Fruit fly (Drosophila melanogaster) whole organism, embryonic: ENCODE results near the gene yellow-e2.

Experiments used
- Atf-2 ChIP-seq: fragments of 200-800 bp; sonication (Bioruptor generic); optimal IDR thresholded peaks from 2 replicates; lab custom pipeline; 2016; ENCODE audit warnings: missing biosample characterization, missing genetic modification characterization
- CG10267 ChIP-seq: fragments of 200-800 bp; sonication (Bioruptor generic); optimal IDR thresholded peaks from 2 replicates; lab custom pipeline; 2018; ENCODE audit warnings: missing biosample characterization, mild to moderate bottlenecking, missing genetic modification characterization, moderate library complexity
- CG10366 ChIP-seq: fragments of 200-800 bp; sonication (Bioruptor generic); IDR thresholded peaks from 2 replicates; pipeline ENCODE4 v1.3.6; 2022; ENCODE audit warnings: missing biosample characterization, missing genetic modification characterization
- CG11504 ChIP-seq: fragments of 200-800 bp; sonication (Bioruptor generic); optimal IDR thresholded peaks from 3 replicates; lab custom pipeline; 2019; ENCODE audit warnings: missing biosample characterization, mild to moderate bottlenecking, missing genetic modification characterization, moderate library complexity
- CG12219 ChIP-seq: fragments of 200-800 bp; sonication (Bioruptor generic); optimal IDR thresholded peaks from 3 replicates; lab custom pipeline; 2018; ENCODE audit warnings: missing biosample characterization, mild to moderate bottlenecking, missing genetic modification characterization
- CG13424 ChIP-seq: fragments of 200-800 bp; sonication (Bioruptor generic); optimal IDR thresholded peaks from 2 replicates; lab custom pipeline; 2019; ENCODE audit warnings: missing biosample characterization, mild to moderate bottlenecking, missing genetic modification characterization, moderate library complexity
- CG13624 ChIP-seq: fragments of 200-800 bp; sonication (Bioruptor generic); optimal IDR thresholded peaks from 2 replicates; lab custom pipeline; 2016; ENCODE audit warnings: missing biosample characterization, missing genetic modification characterization
- CG1602 ChIP-seq: fragments of 200-800 bp; sonication (Bioruptor generic); optimal IDR thresholded peaks from 3 replicates; lab custom pipeline; 2016; ENCODE audit warnings: missing biosample characterization, missing genetic modification characterization
- CG1603 ChIP-seq: fragments of 200-800 bp; sonication (Bioruptor generic); optimal IDR thresholded peaks from 2 replicates; lab custom pipeline; 2019; ENCODE audit warnings: missing biosample characterization, mild to moderate bottlenecking, missing genetic modification characterization, moderate library complexity
- CG18011 ChIP-seq: fragments of 200-800 bp; sonication (Bioruptor generic); optimal IDR thresholded peaks from 2 replicates; lab custom pipeline; 2017; ENCODE audit warnings: missing biosample characterization, missing genetic modification characterization, mild to moderate bottlenecking, moderate library complexity, missing genotype
- CG18262 ChIP-seq: fragments of 200-800 bp; optimal IDR thresholded peaks from 3 replicates; lab custom pipeline; 2019; ENCODE audit warnings: missing biosample characterization, mild to moderate bottlenecking, missing genetic modification characterization, moderate library complexity
- CG1832 ChIP-seq: fragments of 200-800 bp; sonication (Bioruptor generic); optimal IDR thresholded peaks from 2 replicates; lab custom pipeline; 2017; ENCODE audit warnings: missing biosample characterization, mild to moderate bottlenecking, missing genetic modification characterization, inconsistent platforms
- CG4820 ChIP-seq: fragments of 200-800 bp; sonication (Bioruptor generic); optimal IDR thresholded peaks from 3 replicates; lab custom pipeline; 2016; ENCODE audit warnings: missing biosample characterization, missing genetic modification characterization
- CG6765 ChIP-seq: fragments of 200-800 bp; sonication (Bioruptor generic); optimal IDR thresholded peaks from 3 replicates; lab custom pipeline; 2017; ENCODE audit warnings: missing biosample characterization, mild to moderate bottlenecking, missing genetic modification characterization
- CG7271 ChIP-seq: fragments of 200-800 bp; sonication (Bioruptor generic); optimal IDR thresholded peaks from 2 replicates; lab custom pipeline; 2018; ENCODE audit warnings: missing biosample characterization, mild to moderate bottlenecking, missing genetic modification characterization, moderate library complexity
- CG8924 ChIP-seq: fragments of 200-800 bp; optimal IDR thresholded peaks from 3 replicates; lab custom pipeline; 2019; ENCODE audit warnings: missing biosample characterization, mild to moderate bottlenecking, missing genetic modification characterization, moderate library complexity
- CG9817 ChIP-seq: fragments of 200-800 bp; sonication (Bioruptor generic); optimal IDR thresholded peaks from 2 replicates; lab custom pipeline; 2018; ENCODE audit warnings: missing biosample characterization, mild to moderate bottlenecking, missing genetic modification characterization, moderate library complexity
- D19B ChIP-seq: fragments of 200-800 bp; sonication (Bioruptor generic); optimal IDR thresholded peaks from 2 replicates; lab custom pipeline; 2017; ENCODE audit warnings: missing biosample characterization, mild to moderate bottlenecking, missing genetic modification characterization
- Dad ChIP-seq: fragments of 200-800 bp; sonication (Bioruptor generic); optimal IDR thresholded peaks from 3 replicates; lab custom pipeline; 2016; ENCODE audit warnings: missing biosample characterization, missing genetic modification characterization
- Dek ChIP-seq: fragments of 200-800 bp; sonication (Bioruptor generic); optimal IDR thresholded peaks from 3 replicates; lab custom pipeline; 2019; ENCODE audit warnings: missing biosample characterization, mild to moderate bottlenecking, missing genetic modification characterization, moderate library complexity
- Dip3 ChIP-seq: fragments of 200-800 bp; sonication (Bioruptor generic); optimal IDR thresholded peaks from 3 replicates; lab custom pipeline; 2016; ENCODE audit warnings: missing biosample characterization, missing genetic modification characterization
- Drgx ChIP-seq: fragments of 200-800 bp; sonication (Bioruptor generic); IDR thresholded peaks from 2 replicates; pipeline ENCODE4 v1.3.6; 2022; ENCODE audit warnings: missing biosample characterization, missing genetic modification characterization
- E2f2 ChIP-seq: fragments of 200-800 bp; sonication (Bioruptor generic); IDR thresholded peaks from 2 replicates; pipeline ENCODE4 v1.3.6; 2022; ENCODE audit warnings: missing biosample characterization, missing genetic modification characterization
- Ets97D ChIP-seq: fragments of 200-800 bp; sonication (Bioruptor generic); optimal IDR thresholded peaks from 3 replicates; lab custom pipeline; 2016; ENCODE audit warnings: missing biosample characterization, missing genetic modification characterization
- Fer3 ChIP-seq: fragments of 200-800 bp; sonication (Bioruptor generic); optimal IDR thresholded peaks from 2 replicates; lab custom pipeline; 2018; ENCODE audit warnings: missing biosample characterization, mild to moderate bottlenecking, missing genetic modification characterization, moderate library complexity
- Nf-YC ChIP-seq: fragments of 200-800 bp; optimal IDR thresholded peaks from 3 replicates; lab custom pipeline; 2019; ENCODE audit warnings: missing biosample characterization, mild to moderate bottlenecking, missing genetic modification characterization, moderate library complexity
- Opbp ChIP-seq: fragments of 200-800 bp; sonication (Bioruptor generic); IDR thresholded peaks from 3 replicates; pipeline ENCODE4 v1.3.6; 2022; ENCODE audit warnings: missing biosample characterization, missing genetic modification characterization; ENCODE audit not compliant: partially characterized antibody
- Spps ChIP-seq: fragments of 200-800 bp; sonication (Bioruptor generic); optimal IDR thresholded peaks from 2 replicates; lab custom pipeline; 2018; ENCODE audit warnings: missing biosample characterization, mild to moderate bottlenecking, missing genetic modification characterization
- Trl ChIP-seq, 3 experiments: fragments of >200 bp in 2 of 3; fragments of 200-800 bp in 1 of 3; sonication (Bioruptor generic) in 1 of 3; optimal IDR thresholded peaks; 2 replicates in 1 of 3; 3 replicates in 2 of 3; lab custom pipeline; 2016 to 2017; ENCODE audit warnings: missing biosample characterization in 1 of 3, missing genetic modification characterization in 1 of 3
- Usf ChIP-seq: fragments of 200-800 bp; sonication (Bioruptor generic); optimal IDR thresholded peaks from 2 replicates; lab custom pipeline; 2017; ENCODE audit warnings: missing genotype, missing biosample characterization, missing genetic modification characterization
- YL-1 ChIP-seq: fragments of 200-800 bp; sonication (Bioruptor generic); optimal IDR thresholded peaks from 3 replicates; lab custom pipeline; 2017; ENCODE audit warnings: missing biosample characterization, mild to moderate bottlenecking, missing genetic modification characterization
- ac ChIP-seq: fragments of 200-800 bp; sonication (Bioruptor generic); optimal IDR thresholded peaks from 3 replicates; lab custom pipeline; 2017; ENCODE audit warnings: missing biosample characterization, mild to moderate bottlenecking, missing genetic modification characterization
- ap ChIP-seq: fragments of 200-800 bp; sonication (Bioruptor generic); IDR thresholded peaks from 2 replicates; pipeline ENCODE4 v1.3.6; 2022; ENCODE audit warnings: missing biosample characterization, missing genetic modification characterization
- bab2 ChIP-seq: fragments of 200-800 bp; sonication (Bioruptor generic); optimal IDR thresholded peaks from 2 replicates; lab custom pipeline; 2016; ENCODE audit warnings: missing biosample characterization, missing genetic modification characterization
- bcd ChIP-seq: fragments of 200-800 bp; sonication (Bioruptor generic); optimal IDR thresholded peaks from 2 replicates; lab custom pipeline; 2017; ENCODE audit warnings: missing biosample characterization, mild to moderate bottlenecking, missing genetic modification characterization
- cad ChIP-seq: fragments of >200 bp; optimal IDR thresholded peaks from 2 replicates; lab custom pipeline; 2017; ENCODE audit warnings: missing biosample characterization, missing genetic modification characterization
- chn ChIP-seq: fragments of 200-800 bp; sonication (Bioruptor generic); optimal IDR thresholded peaks from 2 replicates; lab custom pipeline; 2016; ENCODE audit warnings: missing biosample characterization, missing genetic modification characterization
- emc ChIP-seq: fragments of 200-800 bp; sonication (Bioruptor generic); optimal IDR thresholded peaks from 2 replicates; lab custom pipeline; 2016; ENCODE audit warnings: missing biosample characterization, missing genetic modification characterization
- gfzf ChIP-seq: fragments of 200-800 bp; sonication (Bioruptor generic); optimal IDR thresholded peaks from 2 replicates; lab custom pipeline; 2016; ENCODE audit warnings: missing biosample characterization, mild to moderate bottlenecking, missing genetic modification characterization, moderate library complexity
- gt ChIP-seq: fragments of 200-800 bp; sonication (Bioruptor generic); IDR thresholded peaks from 2 replicates; pipeline ENCODE4 v1.3.6; 2022; ENCODE audit warnings: missing biosample characterization, missing genetic modification characterization
- lola ChIP-seq, 3 experiments: fragments of >200 bp in 2 of 3; fragments of 200-800 bp in 1 of 3; sonication (Bioruptor generic) in 1 of 3; optimal IDR thresholded peaks; 2 replicates each; lab custom pipeline; 2017 to 2019; ENCODE audit warnings: missing biosample characterization in 3 of 3, missing genetic modification characterization in 3 of 3, mild to moderate bottlenecking in 1 of 3, moderate library complexity in 1 of 3
- mam ChIP-seq: fragments of 200-800 bp; sonication (Bioruptor generic); optimal IDR thresholded peaks from 3 replicates; lab custom pipeline; 2016; ENCODE audit warnings: missing biosample characterization, missing genetic modification characterization
- nmo ChIP-seq: fragments of 200-800 bp; sonication (Bioruptor generic); optimal IDR thresholded peaks from 2 replicates; lab custom pipeline; 2018; ENCODE audit warnings: missing biosample characterization, mild to moderate bottlenecking, missing genetic modification characterization, moderate library complexity
- otp ChIP-seq: fragments of 200-800 bp; sonication (Bioruptor generic); IDR thresholded peaks from 3 replicates; pipeline ENCODE4, ENCODE4 v1.3.6; 2022; ENCODE audit warnings: missing biosample characterization, missing genetic modification characterization
- pho ChIP-seq: fragments of 200-800 bp; sonication (Bioruptor generic); optimal IDR thresholded peaks from 2 replicates; lab custom pipeline; 2016; ENCODE audit warnings: missing biosample characterization, missing genetic modification characterization
- phol ChIP-seq: fragments of 200-800 bp; sonication (Bioruptor generic); optimal IDR thresholded peaks from 3 replicates; lab custom pipeline; 2018; ENCODE audit warnings: missing biosample characterization, mild to moderate bottlenecking, missing genetic modification characterization, moderate library complexity
- repo ChIP-seq: fragments of 200-800 bp; sonication (Bioruptor generic); optimal IDR thresholded peaks from 2 replicates; lab custom pipeline; 2016; ENCODE audit warnings: missing biosample characterization, missing genetic modification characterization
- sens-2 ChIP-seq: fragments of 200-800 bp; sonication (Bioruptor generic); IDR thresholded peaks from 2 replicates; pipeline ENCODE4 v1.3.6; 2022; ENCODE audit warnings: missing biosample characterization, missing genetic modification characterization
- sim ChIP-seq: fragments of 200-800 bp; sonication (Bioruptor generic); IDR thresholded peaks from 2 replicates; pipeline ENCODE4 v1.3.6; 2022; ENCODE audit warnings: missing biosample characterization, missing genetic modification characterization
- sna ChIP-seq: fragments of 200-800 bp; sonication (Bioruptor generic); IDR thresholded peaks from 2 replicates; pipeline ENCODE4 v1.3.6; 2022; ENCODE audit warnings: missing biosample characterization, missing genetic modification characterization; ENCODE audit not compliant: partially characterized antibody

Gene yellow-e2

DNA sequence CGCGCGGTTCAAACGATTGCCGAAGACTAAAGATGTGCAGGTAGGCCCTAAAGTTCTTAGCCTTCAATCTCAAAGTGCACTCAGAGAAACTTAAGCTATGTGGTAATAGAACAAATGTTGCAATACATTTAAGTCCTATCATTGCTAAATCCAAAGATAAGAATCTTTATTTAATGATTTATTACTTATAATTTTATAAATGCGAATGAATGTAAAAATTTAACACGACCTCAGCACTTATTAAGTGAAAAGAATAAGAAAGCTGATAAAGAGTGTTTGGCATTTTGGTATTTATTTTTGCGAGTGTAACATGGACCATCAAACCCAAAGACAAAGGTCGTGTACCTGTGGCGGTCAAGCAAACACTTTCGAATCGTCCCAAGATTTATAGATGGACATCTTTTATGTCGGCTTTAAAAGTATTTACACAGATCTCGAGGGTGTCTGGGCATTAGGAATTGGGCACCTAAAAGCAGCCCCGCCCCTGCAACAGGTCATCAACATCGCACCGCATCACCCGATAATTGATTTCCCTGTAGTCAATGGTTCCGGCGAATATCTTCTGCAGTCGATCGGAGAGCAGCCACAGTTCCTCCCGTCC, 1.9 kb downstream of the yellow-e2 start, which contains the start of gene yellow-e3 (continued):
- TF ChIP-seq Dip3 (no peak), CG1603 (tag; lab: Kevin White, UChicago) (no peak), repo (GFP tag; lab: Kevin White, UChicago) (no peak), bab2 (GFP tag; lab: Kevin White, UChicago) (no peak), gt (GFP tag; lab: Robert Waterston, UW) (no peak), CG1832 (GFP tag; lab: Kevin White, UChicago) (no peak), CG7271 (tag; lab: Kevin White, UChicago) (peak; percentile 86), CG10366 (GFP tag; lab: Robert Waterston, UW) (no peak), emc (no peak), CG11504 (tag; lab: Kevin White, UChicago) (peak; percentile 6), CG6765 (GFP tag; lab: Kevin White, UChicago) (no peak), Spps (tag; lab: Kevin White, UChicago) (peak; percentile 43), mam (no peak), CG12219 (GFP tag; lab: Kevin White, UChicago) (no peak), Atf-2 (GFP tag; lab: Kevin White, UChicago) (no peak), Opbp (no peak), Nf-YC (tag; lab: Kevin White, UChicago) (no peak), CG18262 (tag; lab: Kevin White, UChicago) (peak; percentile 68), Trl (optimal IDR thresholded peaks at IDR 0.05; lab: Kevin White, UChicago) (no peak), Trl (GFP tag; optimal IDR thresholded peaks at IDR 0.05; lab: Kevin White, UChicago) (no peak), E2f2 (GFP tag; lab: Robert Waterston, UW) (no peak), Ets97D (GFP tag; lab: Kevin White, UChicago) (no peak), CG8924 (tag; lab: Kevin White, UChicago) (peak; percentile 64), CG13424 (tag; lab: Kevin White, UChicago) (no peak), ap (GFP tag; lab: Robert Waterston, UW) (no peak), CG1602 (GFP tag; lab: Kevin White, UChicago) (peak; percentile 14), Drgx (GFP tag; lab: Robert Waterston, UW) (no peak), D19B (GFP tag; lab: Kevin White, UChicago) (no peak), sim (GFP tag; lab: Robert Waterston, UW) (no peak), nmo (peak; percentile 41), lola (GFP tag; optimal IDR thresholded peaks at IDR 0.05; lab: Kevin White, UChicago) (peak in 1 of 3 experiments; percentile 82), cad (peak; percentile 38), CG10267 (tag; lab: Kevin White, UChicago) (peak; percentile 71), sna (GFP tag; lab: Robert Waterston, UW) (no peak), ac (GFP tag; lab: Kevin White, UChicago) (peak; percentile 42), phol (peak; percentile 52)
- TF ChIP-seq, all 482 proteins: peak for 63

- peak; percentile 18 for TF ChIP-seq CG13624 (GFP tag; lab: Kevin White, UChicago)
- peak; percentile 62; the same call in 1 of the 3 replicates for TF ChIP-seq otp (GFP tag; lab: Robert Waterston, UW)
- TF ChIP-seq Dad: peak; percentile 7
- TF ChIP-seq Dek (tag; lab: Kevin White, UChicago): peak; percentile 40
- TF ChIP-seq CG18011: peak; percentile 100
- peak; percentile 6 for TF ChIP-seq YL-1 (GFP tag; lab: Kevin White, UChicago)
- TF ChIP-seq Usf (GFP tag; lab: Kevin White, UChicago): no peak
- TF ChIP-seq bcd (GFP tag; lab: Kevin White, UChicago): peak; percentile 41
- peak; percentile 56 for TF ChIP-seq mam
- TF ChIP-seq Fer3 (tag; lab: Kevin White, UChicago): no peak
- TF ChIP-seq pho (GFP tag; lab: Kevin White, UChicago): peak; percentile 60
- TF ChIP-seq sens-2 (GFP tag; lab: Robert Waterston, UW): no peak
- TF ChIP-seq chn (GFP tag; lab: Kevin White, UChicago): peak; percentile 15
- TF ChIP-seq Atf-2 (GFP tag; lab: Kevin White, UChicago): peak; percentile 37
- TF ChIP-seq gfzf (GFP tag; lab: Kevin White, UChicago): peak; percentile 65
- TF ChIP-seq repo (GFP tag; lab: Kevin White, UChicago): peak; percentile 19
- TF ChIP-seq CG4820: peak; percentile 17
- TF ChIP-seq CG9817: peak; percentile 40
These were observed 3.8 kb downstream of the yellow-e2 start, which contains the start of gene Dpm3 for dm6 chr3R:13403032-13403459. TSS of gene Dpm3 (minus strand) at chr3R:13403051.
